Fruit fly (Drosophila melanogaster) S2 (cell line): ENCODE data around the gene CG45122.

Experiments
- CG8478 ChIP-seq: fragments of >200 bp; optimal IDR thresholded peaks from 2 replicates; lab custom pipeline; 2018
- CTCF ChIP-seq, 2 experiments: fragments of >200 bp; optimal IDR thresholded peaks; 2 replicates each; lab custom pipeline; 2018

DNA sequence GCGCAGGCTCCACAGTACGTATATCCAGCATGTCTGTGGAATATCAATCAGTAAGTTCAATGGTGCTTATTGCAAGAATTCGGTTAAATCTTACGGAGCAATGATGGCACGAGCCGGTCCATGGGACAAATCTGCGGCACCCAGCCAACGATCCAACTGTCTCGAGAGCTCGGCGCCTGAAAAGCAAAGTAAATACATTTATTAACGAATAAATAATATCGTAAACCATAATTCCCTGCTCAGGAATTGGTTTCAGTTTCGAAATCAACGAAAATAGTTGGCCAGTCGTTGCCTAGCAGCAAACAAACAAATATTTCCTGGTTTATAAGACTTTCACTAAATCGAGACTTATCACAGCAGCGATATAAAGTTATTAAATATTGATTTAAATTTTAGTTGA is 34.4 kb upstream of the CG45122 start, which contains the start of gene CG11656:
- no peak for TF ChIP-seq CG8478 (lab: Kevin White, UChicago)
- TF ChIP-seq CTCF (optimal IDR thresholded peaks at IDR 0.05; lab: Kevin White, UChicago), result no peak
